Fruit fly (Drosophila melanogaster) whole organism, embryonic: Measurements from ENCODE around the gene CG7378.

Experiments used
- CG10431 ChIP-seq: fragments of 200-800 bp; sonication (Bioruptor generic); optimal IDR thresholded peaks from 3 replicates; lab custom pipeline; 2018; ENCODE audit warnings: missing biosample characterization, mild to moderate bottlenecking, missing genetic modification characterization
- CG10462 ChIP-seq: fragments of 200-800 bp; sonication (Bioruptor generic); optimal IDR thresholded peaks from 2 replicates; lab custom pipeline; 2016; ENCODE audit warnings: missing biosample characterization, missing genetic modification characterization
- CG12155 ChIP-seq: fragments of 200-800 bp; sonication (Bioruptor generic); optimal IDR thresholded peaks from 3 replicates; lab custom pipeline; 2016; ENCODE audit warnings: missing biosample characterization, missing genetic modification characterization
- CG17568 ChIP-seq: fragments of 200-800 bp; sonication (Bioruptor generic); optimal IDR thresholded peaks from 2 replicates; lab custom pipeline; 2018; ENCODE audit warnings: missing biosample characterization, mild to moderate bottlenecking, missing genetic modification characterization, moderate library complexity
- CG17829 ChIP-seq: fragments of 200-800 bp; optimal IDR thresholded peaks from 2 replicates; lab custom pipeline; 2019; ENCODE audit warnings: missing biosample characterization, mild to moderate bottlenecking, missing genetic modification characterization, moderate library complexity
- CG18262 ChIP-seq: fragments of 200-800 bp; optimal IDR thresholded peaks from 3 replicates; lab custom pipeline; 2019; ENCODE audit warnings: missing biosample characterization, mild to moderate bottlenecking, missing genetic modification characterization, moderate library complexity
- CG30403 ChIP-seq: fragments of 200-800 bp; sonication (Bioruptor generic); optimal IDR thresholded peaks from 3 replicates; lab custom pipeline; 2016; ENCODE audit warnings: missing biosample characterization, missing genetic modification characterization
- CG31441 ChIP-seq: fragments of 200-800 bp; sonication (Bioruptor generic); IDR thresholded peaks from 2 replicates; pipeline ENCODE4 v1.3.6; 2022; ENCODE audit warnings: missing biosample characterization, missing genetic modification characterization
- CG34376 ChIP-seq: fragments of 200-800 bp; sonication (Bioruptor generic); optimal IDR thresholded peaks from 2 replicates; lab custom pipeline; 2018; ENCODE audit warnings: missing biosample characterization, mild to moderate bottlenecking, missing genetic modification characterization
- CG5180 ChIP-seq: fragments of 200-800 bp; sonication (Bioruptor generic); optimal IDR thresholded peaks from 3 replicates; lab custom pipeline; 2017; ENCODE audit warnings: missing biosample characterization, missing genetic modification characterization, mild to moderate bottlenecking, moderate library complexity, missing genetic modification reagents
- CG6683 ChIP-seq: fragments of 200-800 bp; sonication (Bioruptor generic); optimal IDR thresholded peaks from 2 replicates; lab custom pipeline; 2017; ENCODE audit warnings: missing biosample characterization, mild to moderate bottlenecking, missing genetic modification characterization, missing genetic modification reagents
- CG6791 ChIP-seq: fragments of 200-800 bp; sonication (Bioruptor generic); IDR thresholded peaks from 3 replicates; pipeline ENCODE4 v1.3.6; 2022; ENCODE audit warnings: missing biosample characterization, missing genetic modification characterization; ENCODE audit not compliant: partially characterized antibody
- CG7928 ChIP-seq: fragments of 200-800 bp; sonication (Bioruptor generic); optimal IDR thresholded peaks from 2 replicates; lab custom pipeline; 2017; ENCODE audit warnings: missing biosample characterization, mild to moderate bottlenecking, missing genetic modification characterization
- CG8765 ChIP-seq: fragments of 200-800 bp; sonication (Bioruptor generic); IDR thresholded peaks from 2 replicates; pipeline ENCODE4 v1.3.6; 2022; ENCODE audit warnings: missing biosample characterization, missing genetic modification characterization
- CG9932 ChIP-seq: fragments of 200-800 bp; sonication (Bioruptor generic); IDR thresholded peaks from 2 replicates; pipeline ENCODE4 v1.3.6; 2022; ENCODE audit warnings: missing biosample characterization, missing genetic modification characterization
- D19B ChIP-seq: fragments of 200-800 bp; sonication (Bioruptor generic); optimal IDR thresholded peaks from 2 replicates; lab custom pipeline; 2017; ENCODE audit warnings: missing biosample characterization, mild to moderate bottlenecking, missing genetic modification characterization
- Deaf1 ChIP-seq: fragments of 200-800 bp; optimal IDR thresholded peaks from 3 replicates; lab custom pipeline; 2019; ENCODE audit warnings: missing biosample characterization, mild to moderate bottlenecking, missing genetic modification characterization, moderate library complexity
- Doc2 ChIP-seq: fragments of 200-800 bp; sonication (Bioruptor generic); IDR thresholded peaks from 2 replicates; pipeline ENCODE4 v1.3.6; 2022; ENCODE audit warnings: missing biosample characterization, missing genetic modification characterization
- Drgx ChIP-seq: fragments of 200-800 bp; sonication (Bioruptor generic); IDR thresholded peaks from 2 replicates; pipeline ENCODE4 v1.3.6; 2022; ENCODE audit warnings: missing biosample characterization, missing genetic modification characterization
- Fer1 ChIP-seq: fragments of 200-800 bp; sonication (Bioruptor generic); optimal IDR thresholded peaks from 2 replicates; lab custom pipeline; 2017; ENCODE audit warnings: missing biosample characterization, mild to moderate bottlenecking, missing genetic modification characterization
- H15 ChIP-seq: fragments of 200-800 bp; sonication (Bioruptor generic); IDR thresholded peaks from 3 replicates; pipeline ENCODE4 v1.3.6; 2022; ENCODE audit warnings: missing biosample characterization, missing genetic modification characterization
- H2.0 ChIP-seq: fragments of 200-800 bp; sonication (Bioruptor generic); IDR thresholded peaks from 2 replicates; pipeline ENCODE4 v1.3.6; 2022; ENCODE audit warnings: missing biosample characterization, missing genetic modification characterization
- PHDP ChIP-seq: fragments of 200-800 bp; sonication (Bioruptor generic); optimal IDR thresholded peaks from 3 replicates; lab custom pipeline; 2018; ENCODE audit warnings: missing biosample characterization, mild to moderate bottlenecking, missing genetic modification characterization, moderate library complexity
- Tbp ChIP-seq: fragments of >200 bp; optimal IDR thresholded peaks from 2 replicates; lab custom pipeline; 2018; ENCODE audit warnings: missing biosample characterization, missing genetic modification characterization
- bsh ChIP-seq, 2 experiments: fragments of 200-800 bp; sonication (Bioruptor generic); optimal IDR thresholded peaks; 2 replicates each; lab custom pipeline; 2017 to 2018; ENCODE audit warnings: mild to moderate bottlenecking in 2 of 2, missing biosample characterization in 2 of 2, missing genetic modification characterization in 2 of 2, moderate library complexity in 1 of 2
- cas ChIP-seq: fragments of 200-800 bp; sonication (Bioruptor generic); IDR thresholded peaks from 2 replicates; pipeline ENCODE4 v1.3.6; 2022; ENCODE audit warnings: missing biosample characterization, missing genetic modification characterization
- chinmo ChIP-seq: fragments of 200-800 bp; sonication (Bioruptor generic); IDR thresholded peaks from 4 replicates; pipeline ENCODE4 v1.3.6; 2022; ENCODE audit warnings: missing biosample characterization, missing genetic modification characterization; ENCODE audit not compliant: partially characterized antibody
- crol ChIP-seq: fragments of 200-800 bp; sonication (Bioruptor generic); IDR thresholded peaks from 2 replicates; pipeline ENCODE4 v1.3.6; 2022; ENCODE audit warnings: missing biosample characterization, missing genetic modification characterization
- klu ChIP-seq: fragments of 200-800 bp; sonication (Bioruptor generic); IDR thresholded peaks from 2 replicates; pipeline ENCODE4 v1.3.6; 2022; ENCODE audit warnings: missing biosample characterization, missing genetic modification characterization
- knrl ChIP-seq: fragments of 200-800 bp; sonication (Bioruptor generic); IDR thresholded peaks from 3 replicates; pipeline ENCODE4 v1.3.6; 2022; ENCODE audit warnings: missing biosample characterization, missing genetic modification characterization; ENCODE audit not compliant: partially characterized antibody
- lbe ChIP-seq: fragments of 200-800 bp; sonication (Bioruptor generic); optimal IDR thresholded peaks from 2 replicates; lab custom pipeline; 2016; ENCODE audit warnings: missing biosample characterization, mild to moderate bottlenecking, missing genetic modification characterization
- row ChIP-seq: fragments of 200-800 bp; sonication (Bioruptor generic); IDR thresholded peaks from 3 replicates; pipeline ENCODE4 v1.3.6; 2022; ENCODE audit warnings: missing biosample characterization, missing genetic modification characterization
- sens ChIP-seq: fragments of 200-800 bp; sonication (Bioruptor generic); peaks from one replicate; lab custom pipeline; 2016; ENCODE audit warnings: missing biosample characterization, missing genetic modification characterization
- sr ChIP-seq: fragments of 200-800 bp; sonication (Bioruptor generic); IDR thresholded peaks from 3 replicates; pipeline ENCODE4 v1.3.6; 2022; ENCODE audit warnings: missing biosample characterization, missing genetic modification characterization
- tup ChIP-seq: fragments of 200-800 bp; sonication (Bioruptor generic); optimal IDR thresholded peaks from 2 replicates; lab custom pipeline; 2016; ENCODE audit warnings: missing biosample characterization, mild to moderate bottlenecking, missing genetic modification characterization, moderate library complexity
- wek ChIP-seq: fragments of 200-800 bp; sonication (Bioruptor generic); optimal IDR thresholded peaks from 3 replicates; lab custom pipeline; 2018; ENCODE audit warnings: missing biosample characterization, mild to moderate bottlenecking, missing genetic modification characterization, moderate library complexity
- yki ChIP-seq: fragments of >200 bp; optimal IDR thresholded peaks from 3 replicates; lab custom pipeline; 2018

The CG7378 gene

DNA sequence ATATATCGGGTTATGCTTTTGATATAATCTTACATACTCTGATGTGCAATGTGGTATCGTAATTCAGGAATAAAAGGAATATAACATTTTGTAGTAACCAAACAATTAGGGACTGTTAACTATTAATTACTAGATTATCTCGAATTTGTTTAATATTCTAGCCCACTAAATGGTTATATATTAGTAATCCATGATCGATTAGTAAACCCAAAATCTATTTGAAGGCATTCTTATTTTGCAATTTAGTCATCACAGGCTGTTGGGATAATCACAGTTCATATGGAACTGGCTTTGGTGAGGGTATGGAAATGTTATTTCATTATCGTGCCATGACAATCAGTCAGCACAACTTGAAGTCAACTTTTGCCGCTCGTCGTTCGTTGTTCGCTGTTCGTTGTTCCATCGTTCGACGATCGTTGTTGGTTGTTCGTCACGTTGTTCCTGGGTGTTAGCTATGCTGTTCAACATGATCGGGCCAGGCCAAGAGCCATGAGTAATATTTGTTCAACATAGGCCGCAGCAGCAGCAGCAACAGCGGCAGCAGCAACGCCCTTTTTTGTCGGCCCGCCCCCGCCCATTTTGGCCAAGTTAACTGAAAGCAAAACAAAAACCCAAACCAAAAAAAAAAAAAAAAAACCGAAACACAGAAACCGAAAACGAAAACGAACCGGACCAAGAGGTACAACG, 25.6 kb downstream of the CG7378 start (continued):
- TF ChIP-seq CG8765 (GFP tag; lab: Robert Waterston, UW), result no peak
- no peak for TF ChIP-seq bsh (GFP tag; optimal IDR thresholded peaks at IDR 0.05; lab: Kevin White, UChicago)
- peak; percentile 40 for TF ChIP-seq Deaf1 (tag; lab: Kevin White, UChicago)
- TF ChIP-seq wek (GFP tag; lab: Kevin White, UChicago), result no peak
- no peak for TF ChIP-seq knrl (GFP tag; lab: Robert Waterston, UW)
- TF ChIP-seq CG12155 (GFP tag; lab: Kevin White, UChicago), result no peak
- TF ChIP-seq CG6683, result no peak
- TF ChIP-seq H15 (GFP tag; lab: Robert Waterston, UW), result no peak
- TF ChIP-seq CG9932 (GFP tag; lab: Robert Waterston, UW), result no peak

DNA sequence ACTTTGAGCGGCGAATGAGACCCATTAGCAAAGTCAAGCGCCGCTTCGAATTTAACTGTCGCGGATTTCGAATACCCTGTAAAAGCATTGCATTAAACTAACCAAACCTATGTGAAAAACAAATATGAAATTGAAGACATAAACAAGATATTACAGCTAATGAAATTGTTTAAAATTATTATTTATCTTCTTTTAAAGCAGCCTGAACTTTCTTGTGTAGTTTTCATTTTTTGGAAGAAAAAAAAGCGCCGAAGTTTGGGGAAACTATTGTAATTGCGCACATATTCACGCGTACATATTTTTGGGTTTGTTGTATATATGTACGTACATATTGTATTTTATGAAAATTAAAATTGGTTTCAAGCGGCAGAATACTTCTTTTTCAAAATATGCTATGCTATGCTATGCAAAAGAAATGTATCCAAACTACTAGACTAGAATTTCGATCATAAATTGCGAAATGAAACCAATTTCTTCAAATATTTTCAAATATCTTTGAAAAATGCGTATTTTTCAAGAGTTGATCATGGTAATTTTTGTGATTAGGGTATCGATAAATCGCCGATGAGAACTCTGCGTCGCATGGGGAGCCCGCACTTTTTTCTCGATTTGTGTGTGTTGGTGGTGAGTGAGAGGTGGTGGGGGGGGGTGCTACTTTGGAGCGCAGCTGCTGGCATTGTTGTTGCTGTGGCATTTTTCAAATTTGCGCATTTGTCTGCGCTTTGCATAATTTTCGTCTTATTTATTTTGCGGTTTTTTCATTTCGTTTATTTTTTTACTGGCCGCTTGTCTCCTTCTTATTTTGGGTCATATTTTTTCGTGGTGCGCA, 26.4 kb downstream of the CG7378 start:
- TF ChIP-seq tup (GFP tag; lab: Kevin White, UChicago), result no peak
- peak; percentile 60 for TF ChIP-seq crol
- no peak for TF ChIP-seq CG7928 (GFP tag; lab: Kevin White, UChicago)
- TF ChIP-seq CG18262 (tag; lab: Kevin White, UChicago), result peak; percentile 6
- TF ChIP-seq CG17829 (tag; lab: Kevin White, UChicago), result no peak
- no peak for TF ChIP-seq lbe (GFP tag; lab: Kevin White, UChicago)
- TF ChIP-seq bsh (GFP tag; optimal IDR thresholded peaks at IDR 0.05; lab: Kevin White, UChicago), result no peak
- no peak for TF ChIP-seq CG17568 (GFP tag; lab: Kevin White, UChicago)
- no peak for TF ChIP-seq Doc2
- TF ChIP-seq Drgx, result peak; percentile 30; the same call in 1 of the 2 replicates
- TF ChIP-seq PHDP (tag; lab: Kevin White, UChicago), result no peak
- no peak for TF ChIP-seq CG6791 (GFP tag; lab: Robert Waterston, UW)
- TF ChIP-seq CG34376 (GFP tag; lab: Kevin White, UChicago), result no peak
- no peak for TF ChIP-seq CG30403 (GFP tag; lab: Kevin White, UChicago)
- TF ChIP-seq CG31441 (GFP tag; lab: Robert Waterston, UW), result no peak
- TF ChIP-seq H2.0 (GFP tag; lab: Robert Waterston, UW), result no peak
- no peak for TF ChIP-seq Fer1
- peak; percentile 24; the same call in 1 of the 3 replicates for TF ChIP-seq row
- TF ChIP-seq yki, result no peak
- no peak for TF ChIP-seq Tbp (GFP tag; lab: Kevin White, UChicago)
- TF ChIP-seq cas (GFP tag; lab: Robert Waterston, UW), result no peak
- TF ChIP-seq CG10431 (GFP tag; lab: Kevin White, UChicago), result no peak
- TF ChIP-seq klu (GFP tag; lab: Robert Waterston, UW), result no peak
- TF ChIP-seq sr (GFP tag; lab: Robert Waterston, UW), result no peak
- TF ChIP-seq chinmo (GFP tag; lab: Robert Waterston, UW), result 0 out of 4 replicates have a peak, but pooled peaks have one; percentile 48
- no peak for TF ChIP-seq CG5180 (GFP tag; lab: Kevin White, UChicago)
- TF ChIP-seq CG10462 (GFP tag; lab: Kevin White, UChicago), result no peak
- peak; percentile 68 for TF ChIP-seq sens (GFP tag; lab: Kevin White, UChicago)
- TF ChIP-seq D19B (GFP tag; lab: Kevin White, UChicago), result peak; percentile 29
- TF ChIP-seq, all 482 proteins: peak for 7
